Fruit fly (Drosophila melanogaster): Measurements from ENCODE around the gene CG15330.

The CG15330 gene

DNA sequence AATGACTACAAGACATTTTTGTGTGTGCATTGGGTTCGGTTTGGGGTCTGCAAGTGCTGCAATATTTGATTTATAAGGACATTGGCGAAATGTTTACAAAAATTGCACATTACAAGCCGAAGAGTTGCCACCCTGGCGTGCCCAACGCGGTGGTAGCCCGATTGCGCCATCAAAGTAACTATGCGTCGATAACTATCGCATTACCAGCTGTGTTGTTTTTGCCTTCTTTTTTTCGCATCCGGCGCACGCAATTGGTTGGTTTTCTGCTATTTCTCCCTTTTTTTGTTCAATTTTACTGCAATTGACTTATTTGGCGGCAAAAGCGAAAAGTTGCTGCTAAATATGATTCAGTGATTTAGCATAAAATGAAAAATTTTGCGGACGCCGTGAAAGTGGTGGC lies 21.2 kb upstream of the CG15330 start, which contains the start of gene RpS14b:
Gene RpS14b, plus strand, starts transcription at position 220 of the 400 bp plus-strand sequence.
- no peak for TF ChIP-seq h (optimal IDR thresholded peaks at IDR 0.05)
- no peak for TF ChIP-seq Sin3A (optimal IDR thresholded peaks at IDR 0.05)
- no peak for TF ChIP-seq Myc (optimal IDR thresholded peaks at IDR 0.05)
- TF ChIP-seq insv (optimal IDR thresholded peaks at IDR 0.05) = no peak
- no peak for TF ChIP-seq psq (optimal IDR thresholded peaks at IDR 0.05)
- no peak for TF ChIP-seq ttk (optimal IDR thresholded peaks at IDR 0.05)

DNA sequence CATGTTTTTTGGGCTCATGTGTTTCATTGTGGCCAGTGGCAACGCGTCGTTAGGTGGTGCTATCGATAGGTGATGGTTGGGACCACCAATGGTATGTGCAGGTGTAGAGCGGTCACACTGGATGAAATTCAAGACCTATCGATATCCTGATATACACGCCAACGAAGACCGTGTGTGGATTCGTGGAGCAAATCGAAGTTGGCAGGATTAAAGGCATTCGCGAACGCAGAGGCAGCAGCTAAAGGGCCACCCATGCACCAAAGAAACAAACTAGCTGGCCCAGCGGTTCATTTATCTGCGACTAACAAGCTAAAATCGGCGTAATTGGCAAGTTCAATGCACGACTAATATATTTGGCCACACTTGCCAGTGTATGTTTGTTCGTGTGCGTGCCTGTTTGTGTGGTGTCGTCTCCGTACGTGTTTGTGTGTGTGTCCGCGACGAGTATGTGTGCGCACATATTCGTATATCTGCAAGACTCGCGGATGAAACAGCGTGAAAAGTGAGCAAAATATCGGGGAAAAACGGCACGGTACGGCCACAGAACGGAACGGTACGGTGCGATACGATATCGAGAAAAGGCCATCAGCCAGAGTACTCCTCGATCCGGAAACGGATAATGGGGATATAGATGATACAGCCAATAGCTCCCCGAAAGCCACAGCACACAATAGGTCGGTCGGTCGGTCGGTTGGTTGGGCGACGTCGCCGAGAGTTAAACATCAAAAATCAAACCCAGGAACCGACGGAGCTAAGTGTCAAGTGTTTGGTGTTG lies 19.9 kb upstream of the CG15330 start, which contains the start of gene Ubr3:
Gene Ubr3, plus strand, starts transcription at position 99 of the 775 bp plus-strand sequence.
- no peak for TF ChIP-seq Sin3A (optimal IDR thresholded peaks at IDR 0.05)
- TF ChIP-seq ttk (optimal IDR thresholded peaks at IDR 0.05) = no peak
- no peak for TF ChIP-seq insv (optimal IDR thresholded peaks at IDR 0.05)
- no peak for TF ChIP-seq h (optimal IDR thresholded peaks at IDR 0.05)
- TF ChIP-seq Myc (optimal IDR thresholded peaks at IDR 0.05) = no peak
- TF ChIP-seq psq (optimal IDR thresholded peaks at IDR 0.05) = no peak

- no peak for TF ChIP-seq insv (optimal IDR thresholded peaks at IDR 0.05)
- TF ChIP-seq h (optimal IDR thresholded peaks at IDR 0.05) = no peak
- no peak for TF ChIP-seq Sin3A (optimal IDR thresholded peaks at IDR 0.05)
- no peak for TF ChIP-seq psq (optimal IDR thresholded peaks at IDR 0.05)
- no peak for TF ChIP-seq ttk (optimal IDR thresholded peaks at IDR 0.05)
- no peak for TF ChIP-seq Myc (optimal IDR thresholded peaks at IDR 0.05)
Measured at dm6 chrX:7937588-7938481, 18.0 kb upstream of the CG15330 start.

dm6 chrX:7938482-7938804 lies 17.4 kb upstream of the CG15330 start:
- TF ChIP-seq insv (optimal IDR thresholded peaks at IDR 0.05) (no peak), ttk (optimal IDR thresholded peaks at IDR 0.05) (no peak), Sin3A (optimal IDR thresholded peaks at IDR 0.05) (no peak), h (optimal IDR thresholded peaks at IDR 0.05) (no peak), psq (optimal IDR thresholded peaks at IDR 0.05) (no peak), Myc (optimal IDR thresholded peaks at IDR 0.05) (no peak)

dm6 chrX:7944151-7944713 lies 11.6 kb upstream of the CG15330 start:
- TF ChIP-seq Sin3A (optimal IDR thresholded peaks at IDR 0.05) (no peak), insv (optimal IDR thresholded peaks at IDR 0.05) (no peak)

DNA sequence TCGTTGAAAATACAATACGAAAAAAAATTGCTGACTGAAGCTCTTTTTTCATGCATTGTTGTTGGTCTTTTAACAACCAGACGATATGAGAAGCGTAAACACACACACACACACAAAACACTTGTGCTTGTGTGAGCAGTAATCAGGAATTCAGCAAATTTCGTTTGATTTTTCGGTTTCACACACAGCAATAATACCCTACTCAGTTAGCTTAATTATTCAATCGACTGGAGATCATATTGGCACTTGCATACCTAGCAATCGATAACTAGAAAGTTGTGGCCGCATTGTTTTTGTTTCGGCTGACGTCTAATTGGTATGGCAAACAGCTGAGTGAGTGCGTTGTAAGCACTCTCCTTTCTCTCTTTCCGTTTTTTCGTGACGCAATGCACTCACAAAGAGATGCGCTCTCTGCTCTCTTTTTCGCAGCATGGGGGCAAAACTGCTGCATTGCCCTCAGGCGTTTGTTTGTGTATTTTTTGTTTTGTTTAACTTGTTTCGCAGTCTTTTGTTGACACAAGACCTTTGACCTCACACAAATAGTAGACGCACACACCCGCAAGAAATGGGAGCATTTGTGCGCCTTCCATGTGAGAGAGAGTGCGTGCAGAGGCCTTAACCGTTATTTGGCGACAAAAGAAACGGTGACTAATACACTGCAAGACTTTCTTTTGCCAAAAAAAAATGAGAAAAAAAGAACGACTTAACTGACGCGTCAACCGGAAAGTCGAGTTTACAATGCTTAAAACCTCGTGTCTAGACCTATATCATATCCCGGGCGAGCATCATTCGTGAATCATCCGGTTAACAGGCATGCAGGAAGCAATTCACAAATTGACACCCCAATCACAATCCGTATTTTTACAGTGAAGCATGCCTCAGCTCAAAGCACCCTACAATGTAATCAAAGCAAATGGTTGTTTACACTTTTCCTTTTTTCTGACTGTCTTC lies 10.8 kb upstream of the CG15330 start:
- no peak for TF ChIP-seq Sin3A (optimal IDR thresholded peaks at IDR 0.05)
- TF ChIP-seq Myc (optimal IDR thresholded peaks at IDR 0.05) = no peak
- TF ChIP-seq h (optimal IDR thresholded peaks at IDR 0.05) = no peak
- no peak for TF ChIP-seq insv (optimal IDR thresholded peaks at IDR 0.05)
- TF ChIP-seq ttk (optimal IDR thresholded peaks at IDR 0.05) = no peak
- no peak for TF ChIP-seq psq (optimal IDR thresholded peaks at IDR 0.05)

DNA sequence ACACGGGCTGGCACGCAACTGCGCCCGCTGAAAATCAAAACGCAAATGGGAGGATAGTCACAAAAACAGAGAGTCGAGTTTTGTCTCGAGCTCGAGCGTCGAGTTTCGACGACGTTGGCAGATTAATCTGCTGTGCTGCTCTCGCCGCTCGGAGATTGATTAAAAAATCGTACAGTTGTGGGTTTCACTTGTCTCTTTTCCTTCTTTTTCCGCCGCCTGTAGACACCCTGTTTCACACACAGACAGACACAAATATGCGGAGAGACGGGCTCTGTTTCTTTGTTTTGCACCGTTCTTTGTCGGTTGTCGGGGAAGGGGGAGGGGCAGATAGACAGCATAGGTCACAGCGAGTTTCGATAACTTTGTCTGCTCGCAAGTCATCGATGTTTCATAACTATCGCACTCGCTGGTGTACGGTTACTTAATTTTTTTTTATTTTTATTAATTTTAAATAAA lies 9.0 kb upstream of the CG15330 start, which contains the start of gene orion:
Gene orion, minus strand, starts transcription at position 51 of the 456 bp plus-strand sequence.
- TF ChIP-seq ttk (optimal IDR thresholded peaks at IDR 0.05) = no peak
- TF ChIP-seq insv (optimal IDR thresholded peaks at IDR 0.05) = no peak
- TF ChIP-seq psq (optimal IDR thresholded peaks at IDR 0.05) = no peak
- no peak for TF ChIP-seq Sin3A (optimal IDR thresholded peaks at IDR 0.05)

dm6 chrX:7959025-7959424 lies 3.2 kb downstream of the CG15330 start:
- TF ChIP-seq ttk (optimal IDR thresholded peaks at IDR 0.05) (no peak), h (optimal IDR thresholded peaks at IDR 0.05) (no peak), insv (optimal IDR thresholded peaks at IDR 0.05) (no peak), psq (optimal IDR thresholded peaks at IDR 0.05) (no peak), Sin3A (optimal IDR thresholded peaks at IDR 0.05) (no peak), Myc (optimal IDR thresholded peaks at IDR 0.05) (no peak)

- no peak for TF ChIP-seq psq (optimal IDR thresholded peaks at IDR 0.05)
- no peak for TF ChIP-seq ttk (optimal IDR thresholded peaks at IDR 0.05)
- no peak for TF ChIP-seq insv (optimal IDR thresholded peaks at IDR 0.05)
- no peak for TF ChIP-seq h (optimal IDR thresholded peaks at IDR 0.05)
- TF ChIP-seq Sin3A (optimal IDR thresholded peaks at IDR 0.05) = no peak
- no peak for TF ChIP-seq Myc (optimal IDR thresholded peaks at IDR 0.05)
Measured at dm6 chrX:7959512-7959911, 3.6 kb downstream of the CG15330 start.

- TF ChIP-seq h (optimal IDR thresholded peaks at IDR 0.05) = no peak
- no peak for TF ChIP-seq Sin3A (optimal IDR thresholded peaks at IDR 0.05)
- TF ChIP-seq psq (optimal IDR thresholded peaks at IDR 0.05) = no peak
- TF ChIP-seq Myc (optimal IDR thresholded peaks at IDR 0.05) = no peak
- TF ChIP-seq insv (optimal IDR thresholded peaks at IDR 0.05) = no peak
- no peak for TF ChIP-seq ttk (optimal IDR thresholded peaks at IDR 0.05)
Measured at dm6 chrX:7960988-7961387, 5.1 kb downstream of the CG15330 start.

DNA sequence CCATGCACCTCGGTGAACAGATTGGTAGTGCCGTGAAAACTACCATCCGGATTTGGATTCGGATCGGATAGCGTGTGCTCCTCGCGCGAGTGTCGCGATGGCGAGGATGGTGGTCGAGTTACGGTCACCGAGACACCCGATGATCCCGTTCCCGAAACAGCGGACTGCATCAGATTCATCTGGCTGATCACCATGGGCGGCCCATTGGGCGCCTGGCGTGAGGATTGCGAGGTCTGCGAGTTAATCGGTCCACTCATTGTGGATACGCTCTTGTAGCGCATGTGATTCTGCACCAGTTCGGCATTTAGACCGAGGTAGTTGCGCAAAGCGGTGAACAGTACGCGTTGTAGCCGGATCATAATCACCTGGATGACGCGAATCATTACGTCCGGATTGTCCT lies 7.9 kb downstream of the CG15330 start, which contains the start of gene sn:
Gene sn, plus strand, starts transcription at position 301 of the 400 bp plus-strand sequence.
- no peak for TF ChIP-seq h (optimal IDR thresholded peaks at IDR 0.05)
- no peak for TF ChIP-seq psq (optimal IDR thresholded peaks at IDR 0.05)
- TF ChIP-seq Sin3A (optimal IDR thresholded peaks at IDR 0.05) = no peak
- TF ChIP-seq Myc (optimal IDR thresholded peaks at IDR 0.05) = no peak
- TF ChIP-seq insv (optimal IDR thresholded peaks at IDR 0.05) = no peak

Data from Kc167 (cell line).